Worm (Caenorhabditis elegans) whole organism, L1 larva: ENCODE data around the gene F58H1.7.
A peak's percentile ranks its signal among the peaks of the same experiment; 100 is the strongest.

Source experiments
- aly-2 ChIP-seq: fragments of 150-350 bp; optimal IDR thresholded peaks from 2 replicates; lab custom pipeline; 2014; ENCODE audit warnings: missing biosample characterization, missing genetic modification characterization
- egl-27 ChIP-seq, 2 experiments: fragments of 150-350 bp in 1 of 2; sonication (generic microtip); optimal IDR thresholded peaks; 3 replicates each; lab custom pipeline; 2017 to 2018; ENCODE audit warnings: missing biosample characterization in 2 of 2, missing genetic modification characterization in 2 of 2, missing genetic modification reagents in 2 of 2
- elt-2 ChIP-seq: sonication (generic microtip); optimal IDR thresholded peaks from 2 replicates; lab custom pipeline; 2016; ENCODE audit warnings: missing genetic modification characterization, mild to moderate bottlenecking, inconsistent platforms, missing compliant biosample characterization, missing genetic modification reagents
- ets-5 ChIP-seq: fragments of 200-800 bp; sonication (Bioruptor generic); IDR thresholded peaks from 2 replicates; pipeline ENCODE4 v1.3.6; 2022; ENCODE audit warnings: missing genetic modification characterization, missing compliant biosample characterization
- lsy-2 ChIP-seq, 2 experiments: fragments of 150-350 bp; optimal IDR thresholded peaks; 2 replicates each; lab custom pipeline; 2014; ENCODE audit warnings: missing biosample characterization in 2 of 2, missing genetic modification characterization in 2 of 2
- unc-98 ChIP-seq: fragments of 200-800 bp; sonication (Bioruptor generic); IDR thresholded peaks from 2 replicates; pipeline ENCODE4 v1.3.6; 2022; ENCODE audit warnings: missing genetic modification characterization, missing compliant biosample characterization
- zag-1 ChIP-seq: fragments of 150-350 bp; optimal IDR thresholded peaks from 2 replicates; lab custom pipeline; 2014; ENCODE audit warnings: missing biosample characterization, missing genetic modification characterization
- ztf-4 ChIP-seq: fragments of 150-350 bp; optimal IDR thresholded peaks from 2 replicates; lab custom pipeline; 2014; ENCODE audit warnings: missing biosample characterization, missing genetic modification characterization

DNA sequence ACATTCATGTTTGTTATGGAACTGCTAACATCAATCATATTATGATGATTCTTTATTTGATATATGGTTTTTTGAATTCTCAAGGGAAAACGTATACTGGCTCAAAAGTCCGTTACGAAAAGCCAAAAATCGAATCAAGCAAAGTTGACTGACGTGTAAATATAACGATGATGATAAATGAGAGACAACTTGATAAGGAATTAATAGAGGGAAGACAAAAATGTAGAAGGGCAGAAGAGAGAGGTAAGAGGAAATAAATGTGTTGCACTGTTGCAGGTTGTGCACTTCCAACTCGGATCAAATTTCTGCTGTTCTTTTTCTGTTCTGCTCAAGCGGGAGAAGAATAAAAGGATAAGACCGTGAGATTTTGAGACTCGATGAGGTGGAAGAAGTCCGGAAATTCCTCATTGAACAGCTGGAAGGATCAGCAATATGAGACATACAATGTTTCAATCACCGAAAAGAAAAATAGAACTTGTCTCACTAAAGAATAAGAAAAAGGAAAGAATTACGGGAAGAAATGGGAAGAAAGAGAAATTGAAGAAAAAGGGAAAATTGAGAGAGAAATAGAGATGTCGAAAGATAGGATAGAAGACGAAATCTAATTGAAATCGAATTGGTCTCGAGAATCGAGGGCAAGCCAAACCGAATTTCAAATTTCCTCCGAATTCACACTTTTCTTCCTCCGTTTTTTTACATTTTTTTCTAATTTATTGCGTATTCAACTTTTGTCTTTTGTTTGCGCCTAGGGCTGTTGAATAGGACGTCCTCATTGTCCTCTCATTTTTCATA lies 21.7 kb upstream of the F58H1.7 start:
- TF ChIP-seq zag-1 (tag; lab: Kevin White, UChicago) (no peak), elt-2 (no peak), ztf-4 (no peak), ets-5 (GFP tag; lab: Robert Waterston, UW) (no peak), egl-27 (tag; optimal IDR thresholded peaks at IDR 0.05; lab: Kevin White, UChicago) (no peak), lsy-2 (tag; optimal IDR thresholded peaks at IDR 0.05; lab: Kevin White, UChicago) (peak; percentile 3 to 29), aly-2 (tag; lab: Kevin White, UChicago) (no peak), unc-98 (GFP tag; lab: Robert Waterston, UW) (no peak)
